Fruit fly (Drosophila melanogaster) whole organism, embryonic: Measurements from ENCODE around the gene Rh5.

Experiments used
- Atf6 ChIP-seq: fragments of 200-800 bp; sonication (Bioruptor generic); IDR thresholded peaks from 2 replicates; pipeline ENCODE4 v1.3.6; 2022; ENCODE audit warnings: missing biosample characterization, missing genetic modification characterization
- Bdp1 ChIP-seq: fragments of 200-800 bp; sonication (Bioruptor generic); optimal IDR thresholded peaks from 3 replicates; lab custom pipeline; 2016; ENCODE audit warnings: missing biosample characterization, missing genetic modification characterization
- Blimp-1 ChIP-seq: fragments of 200-800 bp; sonication (Bioruptor generic); optimal IDR thresholded peaks from 3 replicates; lab custom pipeline; 2018; ENCODE audit warnings: missing biosample characterization, missing genetic modification characterization, mild to moderate bottlenecking, moderate library complexity, missing genetic modification reagents
- CG10321 ChIP-seq: fragments of 200-800 bp; sonication (Bioruptor generic); IDR thresholded peaks from 2 replicates; pipeline ENCODE4 v1.3.6; 2022; ENCODE audit warnings: missing biosample characterization, missing genetic modification characterization
- CG10366 ChIP-seq: fragments of 200-800 bp; sonication (Bioruptor generic); IDR thresholded peaks from 2 replicates; pipeline ENCODE4 v1.3.6; 2022; ENCODE audit warnings: missing biosample characterization, missing genetic modification characterization
- CG12299 ChIP-seq: fragments of 200-800 bp; sonication (Bioruptor generic); optimal IDR thresholded peaks from 2 replicates; lab custom pipeline; 2018; ENCODE audit warnings: missing biosample characterization, mild to moderate bottlenecking, missing genetic modification characterization
- CG1529 ChIP-seq: fragments of 200-800 bp; sonication (Bioruptor generic); optimal IDR thresholded peaks from 3 replicates; lab custom pipeline; 2018; ENCODE audit warnings: missing biosample characterization, missing genetic modification characterization
- CG1602 ChIP-seq: fragments of 200-800 bp; sonication (Bioruptor generic); optimal IDR thresholded peaks from 3 replicates; lab custom pipeline; 2016; ENCODE audit warnings: missing biosample characterization, missing genetic modification characterization
- CG17361 ChIP-seq: fragments of 200-800 bp; sonication (Bioruptor generic); IDR thresholded peaks from 3 replicates; pipeline ENCODE4 v1.3.6; 2022; ENCODE audit warnings: missing biosample characterization, missing genetic modification characterization
- CG17829 ChIP-seq: fragments of 200-800 bp; optimal IDR thresholded peaks from 2 replicates; lab custom pipeline; 2019; ENCODE audit warnings: missing biosample characterization, mild to moderate bottlenecking, missing genetic modification characterization, moderate library complexity
- CG18262 ChIP-seq: fragments of 200-800 bp; optimal IDR thresholded peaks from 3 replicates; lab custom pipeline; 2019; ENCODE audit warnings: missing biosample characterization, mild to moderate bottlenecking, missing genetic modification characterization, moderate library complexity
- CG18599 ChIP-seq: fragments of 200-800 bp; sonication (Bioruptor generic); optimal IDR thresholded peaks from 3 replicates; lab custom pipeline; 2017; ENCODE audit warnings: missing biosample characterization, missing genetic modification characterization, mild to moderate bottlenecking, moderate library complexity, missing genetic modification reagents
- CG2875 ChIP-seq: fragments of 200-800 bp; sonication (Bioruptor generic); optimal IDR thresholded peaks from 2 replicates; lab custom pipeline; 2017; ENCODE audit warnings: missing biosample characterization, mild to moderate bottlenecking, missing genetic modification characterization, missing genetic modification reagents
- CG31388 ChIP-seq: fragments of 200-800 bp; sonication (Bioruptor generic); optimal IDR thresholded peaks from 2 replicates; lab custom pipeline; 2016; ENCODE audit warnings: missing biosample characterization, missing genetic modification characterization
- CG32767 ChIP-seq: fragments of 200-800 bp; sonication (Bioruptor generic); IDR thresholded peaks from 2 replicates; pipeline ENCODE4 v1.3.6; 2022; ENCODE audit warnings: missing biosample characterization, missing genetic modification characterization
- CG32772 ChIP-seq: fragments of 200-800 bp; sonication (Bioruptor generic); IDR thresholded peaks from 2 replicates; pipeline ENCODE4 v1.3.6; 2022; ENCODE audit warnings: missing biosample characterization, missing genetic modification characterization
- CG33557 ChIP-seq: fragments of 200-800 bp; sonication (Bioruptor generic); optimal IDR thresholded peaks from 2 replicates; lab custom pipeline; 2019; ENCODE audit warnings: missing biosample characterization, mild to moderate bottlenecking, missing genetic modification characterization, moderate library complexity
- CG34422 ChIP-seq: fragments of 200-800 bp; sonication (Bioruptor generic); IDR thresholded peaks from 3 replicates; pipeline ENCODE4 v1.3.6; 2022; ENCODE audit warnings: missing biosample characterization, missing genetic modification characterization
- CG3995 ChIP-seq: fragments of 200-800 bp; sonication (Bioruptor generic); optimal IDR thresholded peaks from 3 replicates; lab custom pipeline; 2016; ENCODE audit warnings: missing biosample characterization, missing genetic modification characterization
- CG7271 ChIP-seq: fragments of 200-800 bp; sonication (Bioruptor generic); optimal IDR thresholded peaks from 2 replicates; lab custom pipeline; 2018; ENCODE audit warnings: missing biosample characterization, mild to moderate bottlenecking, missing genetic modification characterization, moderate library complexity
- CG7745 ChIP-seq: fragments of 200-800 bp; sonication (Bioruptor generic); optimal IDR thresholded peaks from 2 replicates; lab custom pipeline; 2018; ENCODE audit warnings: missing biosample characterization, mild to moderate bottlenecking, missing genetic modification characterization, moderate library complexity
- CG7786 ChIP-seq: fragments of 200-800 bp; sonication (Bioruptor generic); optimal IDR thresholded peaks from 2 replicates; lab custom pipeline; 2016; ENCODE audit warnings: missing biosample characterization, missing genetic modification characterization
- CG8478 ChIP-seq: fragments of >200 bp; optimal IDR thresholded peaks from 2 replicates; lab custom pipeline; 2018
- CG9215 ChIP-seq: fragments of 200-800 bp; sonication (Bioruptor generic); IDR thresholded peaks from 2 replicates; pipeline ENCODE4 v1.3.6; 2022; ENCODE audit warnings: missing biosample characterization, missing genetic modification characterization
- CG9437 ChIP-seq: fragments of 200-800 bp; sonication (Bioruptor generic); optimal IDR thresholded peaks from 2 replicates; lab custom pipeline; 2018; ENCODE audit warnings: missing biosample characterization, mild to moderate bottlenecking, missing genetic modification characterization
- Chrac-16 ChIP-seq: fragments of 200-800 bp; sonication (Bioruptor generic); optimal IDR thresholded peaks from 3 replicates; lab custom pipeline; 2016; ENCODE audit warnings: missing biosample characterization, missing genetic modification characterization
- CoRest ChIP-seq: fragments of 200-800 bp; sonication (Bioruptor generic); optimal IDR thresholded peaks from 3 replicates; lab custom pipeline; 2018; ENCODE audit warnings: missing biosample characterization, mild to moderate bottlenecking, missing genetic modification characterization, moderate library complexity
- Deaf1 ChIP-seq: fragments of 200-800 bp; optimal IDR thresholded peaks from 3 replicates; lab custom pipeline; 2019; ENCODE audit warnings: missing biosample characterization, mild to moderate bottlenecking, missing genetic modification characterization, moderate library complexity
- Dek ChIP-seq: fragments of 200-800 bp; sonication (Bioruptor generic); optimal IDR thresholded peaks from 3 replicates; lab custom pipeline; 2019; ENCODE audit warnings: missing biosample characterization, mild to moderate bottlenecking, missing genetic modification characterization, moderate library complexity
- Dip2 ChIP-seq: fragments of 200-800 bp; sonication (Bioruptor generic); IDR thresholded peaks from 2 replicates; pipeline ENCODE4 v1.3.6; 2022; ENCODE audit warnings: missing biosample characterization, missing genetic modification characterization
- Hand ChIP-seq: fragments of 200-800 bp; sonication (Bioruptor generic); optimal IDR thresholded peaks from 2 replicates; lab custom pipeline; 2017; ENCODE audit warnings: mild to moderate bottlenecking, missing biosample characterization, missing genetic modification reagents, missing genetic modification characterization
- Mad ChIP-seq: fragments of 200-800 bp; sonication (Bioruptor generic); optimal IDR thresholded peaks from 2 replicates; lab custom pipeline; 2016; ENCODE audit warnings: missing biosample characterization, missing genetic modification characterization
- Mrtf ChIP-seq: fragments of 200-800 bp; sonication (Bioruptor generic); IDR thresholded peaks from 3 replicates; pipeline ENCODE4 v1.3.6; 2022; ENCODE audit warnings: missing biosample characterization, missing genetic modification characterization
- Ssrp ChIP-seq: fragments of 200-800 bp; sonication (Bioruptor generic); optimal IDR thresholded peaks from 2 replicates; lab custom pipeline; 2018; ENCODE audit warnings: missing biosample characterization, mild to moderate bottlenecking, missing genetic modification characterization, moderate library complexity
- TFAM ChIP-seq: fragments of 200-800 bp; sonication (Bioruptor generic); optimal IDR thresholded peaks from 2 replicates; lab custom pipeline; 2017; ENCODE audit warnings: missing biosample characterization, missing genetic modification characterization, inconsistent platforms
- amos ChIP-seq: fragments of 200-800 bp; sonication (Bioruptor generic); IDR thresholded peaks from 2 replicates; pipeline ENCODE4 v1.3.6; 2022; ENCODE audit warnings: missing biosample characterization, missing genetic modification characterization; ENCODE audit not compliant: partially characterized antibody
- btn ChIP-seq: fragments of 200-800 bp; sonication (Bioruptor generic); optimal IDR thresholded peaks from 2 replicates; lab custom pipeline; 2016; ENCODE audit warnings: missing biosample characterization, missing genetic modification characterization
- chn ChIP-seq: fragments of 200-800 bp; sonication (Bioruptor generic); optimal IDR thresholded peaks from 2 replicates; lab custom pipeline; 2016; ENCODE audit warnings: missing biosample characterization, missing genetic modification characterization
- crc ChIP-seq: fragments of 200-800 bp; sonication (Bioruptor generic); optimal IDR thresholded peaks from 2 replicates; lab custom pipeline; 2016; ENCODE audit warnings: missing biosample characterization, missing genetic modification characterization
- emc ChIP-seq: fragments of 200-800 bp; sonication (Bioruptor generic); optimal IDR thresholded peaks from 2 replicates; lab custom pipeline; 2016; ENCODE audit warnings: missing biosample characterization, missing genetic modification characterization
- gce ChIP-seq: fragments of 200-800 bp; sonication (Bioruptor generic); IDR thresholded peaks from 3 replicates; pipeline ENCODE4 v1.3.6; 2022; ENCODE audit warnings: missing biosample characterization, missing genetic modification characterization
- gcm2 ChIP-seq: fragments of 200-800 bp; sonication (Bioruptor generic); optimal IDR thresholded peaks from 2 replicates; lab custom pipeline; 2016; ENCODE audit warnings: missing biosample characterization, missing genetic modification characterization
- hb ChIP-seq: fragments of 200-800 bp; sonication (Bioruptor generic); IDR thresholded peaks from 3 replicates; pipeline ENCODE4 v1.3.6; 2022; ENCODE audit warnings: missing biosample characterization, missing genetic modification characterization; ENCODE audit not compliant: partially characterized antibody
- insv ChIP-seq, 2 experiments: fragments of 200-800 bp; sonication (Bioruptor generic); optimal IDR thresholded peaks; 3 replicates each; lab custom pipeline; 2016 to 2018; ENCODE audit warnings: missing biosample characterization in 2 of 2, missing genetic modification characterization in 2 of 2
- jing ChIP-seq: fragments of 200-800 bp; sonication (Bioruptor generic); optimal IDR thresholded peaks from 2 replicates; lab custom pipeline; 2018; ENCODE audit warnings: missing biosample characterization, mild to moderate bottlenecking, missing genetic modification characterization
- lmd ChIP-seq: fragments of 200-800 bp; sonication (Bioruptor generic); IDR thresholded peaks from 2 replicates; pipeline ENCODE4 v1.3.6; 2022; ENCODE audit warnings: missing biosample characterization, missing genetic modification characterization
- lola ChIP-seq, 3 experiments: fragments of >200 bp in 2 of 3; fragments of 200-800 bp in 1 of 3; sonication (Bioruptor generic) in 1 of 3; optimal IDR thresholded peaks; 2 replicates each; lab custom pipeline; 2017 to 2019; ENCODE audit warnings: missing biosample characterization in 3 of 3, missing genetic modification characterization in 3 of 3, mild to moderate bottlenecking in 1 of 3, moderate library complexity in 1 of 3
- peb ChIP-seq: fragments of 200-800 bp; sonication (Bioruptor generic); IDR thresholded peaks from 2 replicates; pipeline ENCODE4 v1.3.6; 2022; ENCODE audit warnings: missing biosample characterization, missing genetic modification characterization
- pfk ChIP-seq: fragments of 200-800 bp; sonication (Bioruptor generic); optimal IDR thresholded peaks from 2 replicates; lab custom pipeline; 2018; ENCODE audit warnings: missing biosample characterization, mild to moderate bottlenecking, missing genetic modification characterization, moderate library complexity
- pum ChIP-seq: fragments of 200-800 bp; sonication (Bioruptor generic); optimal IDR thresholded peaks from 2 replicates; lab custom pipeline; 2016; ENCODE audit warnings: missing biosample characterization, missing genetic modification characterization
- trem ChIP-seq: fragments of 200-800 bp; optimal IDR thresholded peaks from 3 replicates; lab custom pipeline; 2019; ENCODE audit warnings: missing biosample characterization, mild to moderate bottlenecking, missing genetic modification characterization, moderate library complexity
- unpg ChIP-seq: fragments of 200-800 bp; sonication (Bioruptor generic); optimal IDR thresholded peaks from 3 replicates; lab custom pipeline; 2018; ENCODE audit warnings: missing biosample characterization, mild to moderate bottlenecking, missing genetic modification characterization, moderate library complexity

Gene Rh5

dm6 chr2L:12007331-12007791, 592 bp upstream of the Rh5 start (continued):
- TF ChIP-seq CG9215 (GFP tag; lab: Robert Waterston, UW) (no peak), CoRest (tag; lab: Kevin White, UChicago) (peak; percentile 21), amos (GFP tag; lab: Robert Waterston, UW) (no peak), Deaf1 (peak; percentile 92), lola (GFP tag; optimal IDR thresholded peaks at IDR 0.05; lab: Kevin White, UChicago) (no peak), CG12299 (tag; lab: Kevin White, UChicago) (no peak), crc (GFP tag; lab: Kevin White, UChicago) (no peak), insv (GFP tag; optimal IDR thresholded peaks at IDR 0.05; lab: Kevin White, UChicago) (peak in 1 of 2 experiments; percentile 76), CG7745 (tag; lab: Kevin White, UChicago) (no peak), CG10321 (GFP tag; lab: Robert Waterston, UW) (no peak), Hand (GFP tag; lab: Kevin White, UChicago) (peak; percentile 66), CG18262 (peak; percentile 90), CG1529 (GFP tag; lab: Kevin White, UChicago) (peak; percentile 50), gce (GFP tag; lab: Robert Waterston, UW) (no peak), pfk (GFP tag; lab: Kevin White, UChicago) (peak; percentile 76), TFAM (GFP tag; lab: Kevin White, UChicago) (no peak), CG8478 (lab: Kevin White, UChicago) (peak; percentile 94), CG3995 (GFP tag; lab: Kevin White, UChicago) (no peak), Chrac-16 (GFP tag; lab: Kevin White, UChicago) (no peak), CG7786 (no peak), Mrtf (GFP tag; lab: Robert Waterston, UW) (no peak), chn (GFP tag; lab: Kevin White, UChicago) (peak; percentile 92), jing (no peak), Blimp-1 (GFP tag; lab: Kevin White, UChicago) (peak; percentile 45), pum (GFP tag; lab: Kevin White, UChicago) (peak; percentile 5), Ssrp (no peak), trem (tag; lab: Kevin White, UChicago) (peak; percentile 37), Dip2 (GFP tag; lab: Robert Waterston, UW) (no peak), lmd (GFP tag; lab: Robert Waterston, UW) (no peak), CG9437 (GFP tag; lab: Kevin White, UChicago) (no peak), CG33557 (GFP tag; lab: Kevin White, UChicago) (peak; percentile 68), Atf6 (no peak), peb (GFP tag; lab: Robert Waterston, UW) (no peak), emc (GFP tag; lab: Kevin White, UChicago) (no peak), CG17829 (tag; lab: Kevin White, UChicago) (peak; percentile 85), Mad (GFP tag; lab: Kevin White, UChicago) (peak; percentile 65), CG10366 (GFP tag; lab: Robert Waterston, UW) (no peak), CG32772 (no peak), CG18599 (GFP tag; lab: Kevin White, UChicago) (peak; percentile 58), unpg (GFP tag; lab: Kevin White, UChicago) (peak; percentile 24), CG7271 (tag; lab: Kevin White, UChicago) (no peak), CG1602 (GFP tag; lab: Kevin White, UChicago) (no peak), Bdp1 (GFP tag; lab: Kevin White, UChicago) (peak; percentile 14), Dek (tag; lab: Kevin White, UChicago) (peak; percentile 47), CG32767 (GFP tag; lab: Robert Waterston, UW) (no peak), CG34422 (GFP tag; lab: Robert Waterston, UW) (no peak), CG17361 (no peak), gcm2 (GFP tag; lab: Kevin White, UChicago) (peak; percentile 43), CG31388 (GFP tag; lab: Kevin White, UChicago) (no peak), hb (no peak), btn (peak; percentile 62), CG2875 (GFP tag; lab: Kevin White, UChicago) (peak; percentile 61)
